Worm (Caenorhabditis elegans) whole organism, L2 larva: ENCODE measurements around the gene T25E12.14.

Experiments used
- F13H6.1 ChIP-seq: sonication (generic microtip); optimal IDR thresholded peaks from 2 replicates; lab custom pipeline; 2016; ENCODE audit warnings: missing genetic modification characterization, missing compliant biosample characterization
- R02D3.7 ChIP-seq: fragments of 150-350 bp; optimal IDR thresholded peaks from 2 replicates; lab custom pipeline; 2014; ENCODE audit warnings: missing biosample characterization, missing genetic modification characterization
- Y55F3AM.14 ChIP-seq: fragments of 200-800 bp; sonication (Bioruptor generic); optimal IDR thresholded peaks from 2 replicates; lab custom pipeline; 2018; ENCODE audit warnings: mild to moderate bottlenecking, missing genetic modification characterization, missing compliant biosample characterization
- alr-1 ChIP-seq: fragments of 150-350 bp; optimal IDR thresholded peaks from 2 replicates; lab custom pipeline; 2014; ENCODE audit warnings: missing biosample characterization, missing genetic modification characterization
- aly-2 ChIP-seq: fragments of 150-350 bp; optimal IDR thresholded peaks from 2 replicates; lab custom pipeline; 2014; ENCODE audit warnings: missing biosample characterization, missing genetic modification characterization
- ama-1 ChIP-seq: fragments of 150-350 bp; optimal IDR thresholded peaks from 2 replicates; lab custom pipeline; 2018; ENCODE audit warnings: inconsistent platforms
- ceh-16 ChIP-seq: fragments of 150-350 bp; optimal IDR thresholded peaks from 2 replicates; lab custom pipeline; 2014; ENCODE audit warnings: missing biosample characterization, missing genetic modification characterization
- ceh-82 ChIP-seq: fragments of 150-350 bp; optimal IDR thresholded peaks from 2 replicates; lab custom pipeline; 2014; ENCODE audit warnings: missing biosample characterization, missing genetic modification characterization
- crh-2 ChIP-seq: sonication (generic microtip); optimal IDR thresholded peaks from 2 replicates; lab custom pipeline; 2017; ENCODE audit warnings: missing biosample characterization, missing genetic modification characterization
- dmd-4 ChIP-seq: sonication (generic microtip); optimal IDR thresholded peaks from 2 replicates; lab custom pipeline; 2017; ENCODE audit warnings: missing biosample characterization, missing genetic modification characterization
- egl-27 ChIP-seq: sonication (generic microtip); optimal IDR thresholded peaks from 3 replicates; lab custom pipeline; 2017; ENCODE audit warnings: missing biosample characterization, missing genetic modification reagents, missing genetic modification characterization
- elt-1 ChIP-seq: fragments of 150-350 bp; optimal IDR thresholded peaks from 2 replicates; lab custom pipeline; 2014; ENCODE audit warnings: missing biosample characterization, missing genetic modification characterization
- elt-3 ChIP-seq: sonication (generic microtip); optimal IDR thresholded peaks from 2 replicates; lab custom pipeline; 2017; ENCODE audit warnings: missing biosample characterization, missing genetic modification characterization
- fos-1 ChIP-seq: fragments of 150-350 bp; optimal IDR thresholded peaks from 2 replicates; lab custom pipeline; 2014; ENCODE audit warnings: missing biosample characterization, missing genetic modification characterization
- lin-11 ChIP-seq: fragments of 150-350 bp; sonication (generic microtip); optimal IDR thresholded peaks from 2 replicates; lab custom pipeline; 2014; ENCODE audit warnings: missing biosample characterization, missing genetic modification characterization, inconsistent platforms, mixed read lengths
- lin-39 ChIP-seq: fragments of 150-350 bp; optimal IDR thresholded peaks from 2 replicates; lab custom pipeline; 2014; ENCODE audit warnings: missing biosample characterization, missing genetic modification reagents, missing genetic modification characterization
- lsy-2 ChIP-seq, 2 experiments: fragments of 150-350 bp in 1 of 2; sonication (generic microtip) in 1 of 2; optimal IDR thresholded peaks; 2 replicates each; lab custom pipeline; 2014 to 2017; ENCODE audit warnings: missing biosample characterization in 2 of 2, missing genetic modification characterization in 2 of 2
- mbf-1 ChIP-seq: sonication (generic microtip); optimal IDR thresholded peaks from 2 replicates; lab custom pipeline; 2017; ENCODE audit warnings: missing biosample characterization, missing genetic modification characterization
- nhr-11 ChIP-seq: fragments of 150-350 bp; optimal IDR thresholded peaks from 2 replicates; lab custom pipeline; 2014; ENCODE audit warnings: missing biosample characterization, missing genetic modification characterization
- nhr-129 ChIP-seq: fragments of 150-350 bp; optimal IDR thresholded peaks from 2 replicates; lab custom pipeline; 2014; ENCODE audit warnings: missing biosample characterization, missing genetic modification characterization
- nhr-21 ChIP-seq: fragments of 150-350 bp; optimal IDR thresholded peaks from 2 replicates; lab custom pipeline; 2014; ENCODE audit warnings: missing biosample characterization, missing genetic modification characterization
- nhr-23 ChIP-seq: fragments of 150-350 bp; optimal IDR thresholded peaks from 2 replicates; lab custom pipeline; 2014; ENCODE audit warnings: missing biosample characterization, missing genetic modification reagents, missing genetic modification characterization
- nhr-237 ChIP-seq: fragments of 150-350 bp; optimal IDR thresholded peaks from 2 replicates; lab custom pipeline; 2014; ENCODE audit warnings: missing biosample characterization, missing genetic modification characterization
- peb-1 ChIP-seq: fragments of 150-350 bp; optimal IDR thresholded peaks from 2 replicates; lab custom pipeline; 2014; ENCODE audit warnings: missing biosample characterization, missing genetic modification characterization
- skn-1 ChIP-seq: sonication (generic microtip); optimal IDR thresholded peaks from 2 replicates; lab custom pipeline; 2017; ENCODE audit warnings: missing biosample characterization, missing genetic modification characterization
- sma-3 ChIP-seq: sonication (generic microtip); optimal IDR thresholded peaks from 2 replicates; lab custom pipeline; 2016; ENCODE audit warnings: missing genetic modification reagents, missing genetic modification characterization, missing compliant biosample characterization
- sma-9 ChIP-seq, 2 experiments: fragments of 150-350 bp in 1 of 2; sonication (generic microtip) in 1 of 2; optimal IDR thresholded peaks; 2 replicates each; lab custom pipeline; 2014 to 2016; ENCODE audit warnings: missing genetic modification characterization in 2 of 2, mild to moderate bottlenecking in 1 of 2, missing biosample characterization in 1 of 2, missing compliant biosample characterization in 1 of 2, missing genetic modification reagents in 1 of 2, moderate library complexity in 1 of 2
- snpc-4 ChIP-seq: fragments of 150-350 bp; optimal IDR thresholded peaks from 2 replicates; lab custom pipeline; 2014; ENCODE audit warnings: missing biosample characterization, missing genetic modification characterization
- unc-39 ChIP-seq: fragments of 150-350 bp; optimal IDR thresholded peaks from 2 replicates; lab custom pipeline; 2014; ENCODE audit warnings: missing biosample characterization, missing genetic modification characterization
- unc-55 ChIP-seq: fragments of 150-350 bp; sonication (generic microtip); optimal IDR thresholded peaks from 3 replicates; lab custom pipeline; 2014; ENCODE audit warnings: missing biosample characterization, missing genetic modification reagents, missing genetic modification characterization
- unc-62 ChIP-seq: fragments of 150-350 bp; optimal IDR thresholded peaks from 2 replicates; lab custom pipeline; 2014; ENCODE audit warnings: missing biosample characterization, missing genetic modification reagents, missing genetic modification characterization
- zag-1 ChIP-seq: fragments of 150-350 bp; optimal IDR thresholded peaks from 2 replicates; lab custom pipeline; 2014; ENCODE audit warnings: missing biosample characterization, missing genetic modification characterization
- ztf-1 ChIP-seq: fragments of 200-800 bp; sonication (Bioruptor generic); conservative IDR thresholded peaks from 2 replicates; pipeline ENCODE4 v1.3.6; 2022; ENCODE audit warnings: missing genetic modification characterization, missing compliant biosample characterization
- ztf-11 ChIP-seq: sonication (generic microtip); optimal IDR thresholded peaks from 2 replicates; lab custom pipeline; 2017; ENCODE audit warnings: missing biosample characterization, missing genetic modification characterization

The T25E12.14 gene

DNA sequence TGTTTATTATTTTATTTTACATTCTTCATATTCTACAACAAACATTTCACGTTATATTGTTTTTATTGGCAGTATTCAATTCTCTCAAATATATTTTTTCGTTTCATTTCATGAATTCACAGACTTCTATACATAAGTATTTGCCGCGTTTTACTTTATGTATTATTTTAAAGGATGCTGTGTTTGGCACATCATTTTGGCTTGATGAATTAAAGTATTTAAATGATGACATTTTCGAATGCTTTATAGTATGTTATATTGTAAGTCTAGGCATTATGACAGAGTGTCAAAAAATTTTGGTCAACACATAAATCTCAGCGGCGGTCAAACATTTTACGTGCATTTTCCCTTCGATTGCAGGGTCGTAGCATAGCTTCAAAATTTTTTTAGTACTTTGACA is 31.5 kb upstream of the T25E12.14 start:
- TF ChIP-seq lsy-2 (tag; optimal IDR thresholded peaks at IDR 0.05; lab: Kevin White, UChicago) (no peak), lin-39 (tag; lab: Kevin White, UChicago) (no peak), ztf-1 (GFP tag; lab: Robert Waterston, UW) (no peak), Y55F3AM.14 (GFP tag; lab: Kevin White, UChicago) (no peak), skn-1 (tag; lab: Kevin White, UChicago) (no peak), nhr-237 (no peak), crh-2 (tag; lab: Kevin White, UChicago) (no peak), mbf-1 (tag; lab: Kevin White, UChicago) (no peak), nhr-21 (tag; lab: Kevin White, UChicago) (no peak)

ce11 chrV:16697178-16697577 is 29.8 kb upstream of the T25E12.14 start, which contains the start of gene srw-41:
Gene srw-41, plus strand, starts transcription at chrV:16697478.
- no peak for TF ChIP-seq egl-27
- no peak for TF ChIP-seq dmd-4
- TF ChIP-seq ceh-82 (tag; lab: Kevin White, UChicago), result no peak
- no peak for TF ChIP-seq nhr-23 (tag; lab: Kevin White, UChicago)
- TF ChIP-seq nhr-11 (tag; lab: Kevin White, UChicago), result no peak

DNA sequence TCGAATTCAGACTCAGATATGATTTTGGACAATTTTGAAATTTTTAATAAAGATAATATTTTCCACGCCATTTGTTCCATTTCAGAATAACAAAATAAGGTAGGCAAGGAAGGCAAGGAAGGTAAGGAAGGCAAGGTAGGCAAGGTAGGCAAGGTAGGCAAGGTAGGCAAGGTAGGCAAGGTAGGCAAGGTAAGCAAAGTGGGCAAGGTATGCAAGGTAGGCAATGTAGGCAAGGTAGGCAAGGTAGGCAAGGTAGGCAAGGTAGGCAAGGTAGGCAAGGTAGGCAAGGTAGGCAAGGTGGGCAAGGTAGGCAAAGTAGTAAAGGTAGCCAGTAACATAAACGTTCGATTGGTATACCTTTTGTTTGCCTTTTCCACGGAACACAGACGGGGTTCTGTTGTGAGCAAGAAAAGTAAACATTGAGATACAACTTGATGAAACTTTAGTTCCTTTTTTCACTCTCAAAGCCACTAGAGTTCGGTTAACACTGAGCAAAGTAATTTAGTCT is 27.2 kb upstream of the T25E12.14 start, which contains the start of gene Y70C5C.1:
TSS of gene Y70C5C.1 (plus strand) at position 458 of the 508 bp plus-strand sequence.
- TF ChIP-seq snpc-4 (tag; lab: Kevin White, UChicago), result no peak
- TF ChIP-seq fos-1, result no peak
- TF ChIP-seq unc-39 (tag; lab: Kevin White, UChicago), result no peak
- TF ChIP-seq unc-62 (GFP tag; lab: Kevin White, UChicago), result no peak
- no peak for TF ChIP-seq peb-1 (tag; lab: Kevin White, UChicago)
- no peak for TF ChIP-seq nhr-23 (tag; lab: Kevin White, UChicago)
- TF ChIP-seq nhr-21 (tag; lab: Kevin White, UChicago), result no peak
- TF ChIP-seq egl-27, result no peak
- TF ChIP-seq sma-3 (GFP tag; lab: Kevin White, UChicago), result no peak
- no peak for TF ChIP-seq nhr-129
- no peak for TF ChIP-seq elt-3
- no peak for TF ChIP-seq lin-39 (tag; lab: Kevin White, UChicago)
- no peak for TF ChIP-seq Y55F3AM.14 (GFP tag; lab: Kevin White, UChicago)
- TF ChIP-seq sma-9 (GFP tag; optimal IDR thresholded peaks at IDR 0.05; lab: Kevin White, UChicago), result no peak
- no peak for TF ChIP-seq sma-9 (tag; optimal IDR thresholded peaks at IDR 0.05; lab: Kevin White, UChicago)
- TF ChIP-seq ztf-11 (tag; lab: Kevin White, UChicago), result no peak
- TF ChIP-seq lin-11 (tag; lab: Kevin White, UChicago), result no peak
- no peak for TF ChIP-seq elt-1 (tag; lab: Kevin White, UChicago)
- TF ChIP-seq dmd-4, result no peak

DNA sequence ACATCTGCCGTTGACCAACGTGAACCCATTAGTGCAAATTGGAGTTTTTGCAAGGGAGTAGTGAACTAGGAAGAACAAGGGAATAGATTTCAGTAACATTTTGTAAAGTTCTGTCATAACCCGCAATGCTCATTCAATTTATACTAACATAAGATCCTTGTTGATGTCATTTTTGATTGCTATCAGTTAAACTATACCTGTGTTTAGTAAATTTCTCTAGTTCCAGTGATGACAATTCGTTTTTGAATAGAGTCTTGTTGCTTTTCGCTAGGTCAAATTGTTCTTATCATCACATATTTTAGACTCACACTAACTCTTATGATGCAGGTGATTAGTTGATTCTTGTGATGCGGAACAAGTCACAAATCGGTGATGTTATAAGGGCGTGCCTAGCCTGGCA is 20.5 kb upstream of the T25E12.14 start, which contains the start of gene clec-9:
TSS of gene clec-9 (minus strand) at position 101 of the 400 bp plus-strand sequence.
- TF ChIP-seq ama-1, result no peak
- no peak for TF ChIP-seq Y55F3AM.14 (GFP tag; lab: Kevin White, UChicago)
- no peak for TF ChIP-seq lin-39 (tag; lab: Kevin White, UChicago)
- no peak for TF ChIP-seq lin-11 (tag; lab: Kevin White, UChicago)
- no peak for TF ChIP-seq F13H6.1 (tag; lab: Kevin White, UChicago)
- TF ChIP-seq elt-1 (tag; lab: Kevin White, UChicago), result no peak
- TF ChIP-seq egl-27, result no peak

DNA sequence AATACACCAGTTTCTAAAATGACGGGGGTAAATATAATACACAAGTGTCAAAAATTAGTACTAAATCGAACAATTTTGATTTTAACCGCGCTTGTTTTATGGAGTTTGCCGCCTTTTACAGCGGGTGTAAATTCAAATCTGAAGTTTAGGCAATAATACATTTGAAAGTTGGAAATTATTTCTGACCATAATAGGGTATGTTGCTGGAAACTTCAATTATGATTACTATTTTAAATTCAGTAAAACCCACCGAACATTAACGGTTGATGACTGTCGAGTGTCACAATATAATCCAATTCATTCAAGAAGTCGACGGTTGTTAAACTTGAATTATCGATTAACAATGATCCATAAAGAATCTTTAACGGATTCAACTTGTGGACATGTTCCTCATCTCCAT is 13.2 kb upstream of the T25E12.14 start:
- TF ChIP-seq ceh-16 (tag; lab: Kevin White, UChicago) (no peak), zag-1 (no peak), elt-3 (no peak), alr-1 (no peak), R02D3.7 (tag; lab: Kevin White, UChicago) (no peak), snpc-4 (tag; lab: Kevin White, UChicago) (no peak), unc-62 (GFP tag; lab: Kevin White, UChicago) (no peak), nhr-129 (no peak), unc-55 (GFP tag; lab: Kevin White, UChicago) (no peak), sma-9 (GFP tag; optimal IDR thresholded peaks at IDR 0.05; lab: Kevin White, UChicago) (no peak), sma-9 (tag; optimal IDR thresholded peaks at IDR 0.05; lab: Kevin White, UChicago) (no peak), aly-2 (tag; lab: Kevin White, UChicago) (no peak)
